Worm (Caenorhabditis elegans): ENCODE measurements around the gene ceh-74.

DNA sequence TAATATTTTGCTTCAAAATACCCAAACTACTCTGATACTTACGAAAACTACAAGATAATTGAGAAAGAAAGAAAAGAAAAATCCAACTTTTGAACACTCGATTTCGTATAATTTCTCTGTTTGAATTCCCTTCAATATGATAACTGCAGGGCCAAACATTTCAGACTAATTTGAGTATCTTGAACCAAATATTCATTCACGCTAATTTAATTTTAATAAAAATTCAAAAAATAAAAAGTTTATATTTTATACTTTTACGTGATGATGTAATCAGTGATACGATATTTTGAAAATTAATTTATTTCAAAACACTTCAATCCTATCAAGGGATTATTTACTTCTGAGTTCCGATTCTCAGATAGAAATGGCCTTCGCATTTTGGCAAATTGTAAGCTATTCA, 2.1 kb downstream of the ceh-74 start, which contains the start of gene ZC376.8:
- TF ChIP-seq pqm-1 (tag; optimal IDR thresholded peaks at IDR 0.05) (no peak), ceh-30 (tag; optimal IDR thresholded peaks at IDR 0.05) (no peak)
